Worm (Caenorhabditis elegans) whole organism, mixed stage, embryonic: ENCODE results near the gene ZK1307.9.

Experiments
- M03D4.4 ChIP-seq: sonication (generic microtip); optimal IDR thresholded peaks from 2 replicates; lab custom pipeline; 2017; ENCODE audit warnings: mild to moderate bottlenecking, missing genetic modification characterization, missing compliant biosample characterization
- bed-3 ChIP-seq: fragments of 200-800 bp; sonication (Bioruptor generic); optimal IDR thresholded peaks from 3 replicates; lab custom pipeline; 2018; ENCODE audit warnings: mild to moderate bottlenecking, missing genetic modification characterization, moderate library complexity, missing compliant biosample characterization
- blmp-1 ChIP-seq: fragments of 150-350 bp; optimal IDR thresholded peaks from 2 replicates; lab custom pipeline; 2014; ENCODE audit warnings: missing biosample characterization, missing genetic modification characterization
- ceh-39 ChIP-seq: fragments of 150-350 bp; optimal IDR thresholded peaks from 2 replicates; lab custom pipeline; 2014; ENCODE audit warnings: missing biosample characterization, missing genetic modification characterization
- ceh-43 ChIP-seq: fragments of 200-800 bp; sonication (Bioruptor generic); optimal IDR thresholded peaks from 2 replicates; lab custom pipeline; 2018; ENCODE audit warnings: mild to moderate bottlenecking, missing genetic modification characterization, moderate library complexity, missing compliant biosample characterization
- ceh-83 ChIP-seq: fragments of 200-800 bp; sonication (Bioruptor generic); optimal IDR thresholded peaks from 2 replicates; lab custom pipeline; 2018; ENCODE audit warnings: mild to moderate bottlenecking, missing genetic modification characterization, missing compliant biosample characterization
- ces-1 ChIP-seq: fragments of 150-350 bp; optimal IDR thresholded peaks from 2 replicates; lab custom pipeline; 2014; ENCODE audit warnings: missing biosample characterization, missing genetic modification reagents, missing genetic modification characterization
- cnd-1 ChIP-seq: fragments of 200-800 bp; sonication (Bioruptor generic); optimal IDR thresholded peaks from 2 replicates; lab custom pipeline; 2018; ENCODE audit warnings: mild to moderate bottlenecking, missing genetic modification characterization, missing compliant biosample characterization
- elt-1 ChIP-seq: sonication (generic microtip); optimal IDR thresholded peaks from 2 replicates; lab custom pipeline; 2017; ENCODE audit warnings: missing genetic modification characterization, mild to moderate bottlenecking, missing compliant biosample characterization, antibody characterized with exemption, moderate library complexity, borderline replicate concordance; ENCODE audit not compliant: insufficient read depth
- elt-3 ChIP-seq: fragments of 150-350 bp; optimal IDR thresholded peaks from 2 replicates; lab custom pipeline; 2014; ENCODE audit warnings: missing biosample characterization, missing genetic modification characterization
- flh-1 ChIP-seq: fragments of 200-800 bp; sonication (Bioruptor generic); optimal IDR thresholded peaks from 2 replicates; lab custom pipeline; 2018; ENCODE audit warnings: mild to moderate bottlenecking, missing genetic modification characterization, moderate library complexity, missing compliant biosample characterization
- ham-2 ChIP-seq: fragments of 200-800 bp; sonication (Bioruptor generic); optimal IDR thresholded peaks from 2 replicates; lab custom pipeline; 2018; ENCODE audit warnings: mild to moderate bottlenecking, missing genetic modification characterization, missing compliant biosample characterization
- hlh-1 ChIP-seq: fragments of 150-350 bp; optimal IDR thresholded peaks from 2 replicates; lab custom pipeline; 2014; ENCODE audit warnings: missing biosample characterization, missing genetic modification reagents, missing genetic modification characterization
- lin-13 ChIP-seq: fragments of 150-350 bp; optimal IDR thresholded peaks from 2 replicates; lab custom pipeline; 2014; ENCODE audit warnings: missing biosample characterization, missing genetic modification characterization
- lin-32 ChIP-seq: fragments of 200-800 bp; sonication (Bioruptor generic); optimal IDR thresholded peaks from 2 replicates; lab custom pipeline; 2018; ENCODE audit warnings: mild to moderate bottlenecking, missing genetic modification characterization, missing compliant biosample characterization
- lsy-2 ChIP-seq: fragments of 150-350 bp; optimal IDR thresholded peaks from 2 replicates; lab custom pipeline; 2014; ENCODE audit warnings: missing biosample characterization, missing genetic modification characterization
- mab-5 ChIP-seq: fragments of 150-350 bp; optimal IDR thresholded peaks from 2 replicates; lab custom pipeline; 2014; ENCODE audit warnings: missing biosample characterization, missing genetic modification characterization
- mep-1 ChIP-seq: fragments of 150-350 bp; optimal IDR thresholded peaks from 2 replicates; lab custom pipeline; 2017; ENCODE audit warnings: missing biosample characterization, missing genetic modification reagents, missing genetic modification characterization, inconsistent platforms
- mls-2 ChIP-seq: sonication (generic microtip); optimal IDR thresholded peaks from 2 replicates; lab custom pipeline; 2016; ENCODE audit warnings: mild to moderate bottlenecking, missing genetic modification characterization, moderate library complexity, missing compliant biosample characterization
- nhr-2 ChIP-seq: fragments of 150-350 bp; optimal IDR thresholded peaks from 2 replicates; lab custom pipeline; 2014; ENCODE audit warnings: missing biosample characterization, missing genetic modification characterization
- nhr-237 ChIP-seq: fragments of 150-350 bp; optimal IDR thresholded peaks from 2 replicates; lab custom pipeline; 2014; ENCODE audit warnings: missing biosample characterization, missing genetic modification characterization
- nhr-28 ChIP-seq: fragments of 150-350 bp; optimal IDR thresholded peaks from 2 replicates; lab custom pipeline; 2014; ENCODE audit warnings: missing biosample characterization, missing genetic modification characterization
- pha-4 ChIP-seq: fragments of 150-350 bp; optimal IDR thresholded peaks from 2 replicates; lab custom pipeline; 2018; ENCODE audit warnings: missing biosample characterization, missing genetic modification reagents, missing genetic modification characterization
- sem-2 ChIP-seq: fragments of 200-800 bp; sonication (Bioruptor generic); optimal IDR thresholded peaks from 2 replicates; lab custom pipeline; 2018; ENCODE audit warnings: mild to moderate bottlenecking, missing genetic modification characterization, missing compliant biosample characterization
- snpc-4 ChIP-seq: fragments of 150-350 bp; optimal IDR thresholded peaks from 2 replicates; lab custom pipeline; 2014; ENCODE audit warnings: missing biosample characterization, missing genetic modification characterization
- sptf-1 ChIP-seq: sonication (generic microtip); optimal IDR thresholded peaks from 2 replicates; lab custom pipeline; 2017; ENCODE audit warnings: mild to moderate bottlenecking, missing genetic modification characterization, moderate library complexity, missing compliant biosample characterization
- tbx-8 ChIP-seq: fragments of 200-800 bp; sonication (Bioruptor generic); optimal IDR thresholded peaks from 2 replicates; lab custom pipeline; 2018; ENCODE audit warnings: mild to moderate bottlenecking, missing genetic modification characterization, moderate library complexity, missing compliant biosample characterization
- unc-120 ChIP-seq: sonication (generic microtip); optimal IDR thresholded peaks from 2 replicates; lab custom pipeline; 2017; ENCODE audit warnings: missing genetic modification characterization, missing compliant biosample characterization; ENCODE audit not compliant: poor library complexity, severe bottlenecking
- unc-39 ChIP-seq: fragments of 150-350 bp; optimal IDR thresholded peaks from 2 replicates; lab custom pipeline; 2014; ENCODE audit warnings: missing biosample characterization, missing genetic modification characterization
- unc-62 ChIP-seq: fragments of 150-350 bp; optimal IDR thresholded peaks from 2 replicates; lab custom pipeline; 2014; ENCODE audit warnings: missing biosample characterization, missing genetic modification reagents, missing genetic modification characterization
- zip-8 ChIP-seq: fragments of 150-350 bp; optimal IDR thresholded peaks from 2 replicates; lab custom pipeline; 2014; ENCODE audit warnings: missing biosample characterization, missing genetic modification characterization

Gene ZK1307.9

ce11 chrII:9609296-9609695, 40.0 kb upstream of the ZK1307.9 start, which contains the start of gene pap-2:
Gene pap-2 (minus strand): TSS chrII:9609396.
- TF ChIP-seq nhr-2 (tag; lab: Kevin White, UChicago), result no peak
- TF ChIP-seq lsy-2, result no peak
- TF ChIP-seq pha-4 (tag; lab: Kevin White, UChicago), result no peak
- TF ChIP-seq lin-32 (GFP tag; lab: Kevin White, UChicago), result no peak
- no peak for TF ChIP-seq tbx-8 (GFP tag; lab: Kevin White, UChicago)
- no peak for TF ChIP-seq blmp-1
- TF ChIP-seq mab-5 (tag; lab: Kevin White, UChicago), result no peak
- no peak for TF ChIP-seq elt-1 (tag; lab: Kevin White, UChicago)
- no peak for TF ChIP-seq mep-1 (tag; lab: Kevin White, UChicago)
- no peak for TF ChIP-seq ceh-43 (GFP tag; lab: Kevin White, UChicago)
- no peak for TF ChIP-seq sptf-1 (tag; lab: Kevin White, UChicago)
- no peak for TF ChIP-seq ceh-83

- no peak for TF ChIP-seq zip-8
- no peak for TF ChIP-seq M03D4.4 (tag; lab: Kevin White, UChicago)
- no peak for TF ChIP-seq snpc-4
- no peak for TF ChIP-seq mls-2 (tag; lab: Kevin White, UChicago)
- TF ChIP-seq lin-32 (GFP tag; lab: Kevin White, UChicago), result no peak
- no peak for TF ChIP-seq lsy-2
- no peak for TF ChIP-seq mab-5 (tag; lab: Kevin White, UChicago)
- no peak for TF ChIP-seq ham-2 (GFP tag; lab: Kevin White, UChicago)
- TF ChIP-seq bed-3 (GFP tag; lab: Kevin White, UChicago), result no peak
- no peak for TF ChIP-seq nhr-28 (tag; lab: Kevin White, UChicago)
- no peak for TF ChIP-seq unc-39
- TF ChIP-seq ceh-39 (tag; lab: Kevin White, UChicago), result no peak
These were observed 37.9 kb upstream of the ZK1307.9 start, which contains the start of the genes T15H9.5 and T15H9.4 for ce11 chrII:9611347-9611923. Gene T15H9.5 (minus strand): TSS chrII:9611447. Gene T15H9.4 (plus strand): TSS chrII:9611873.

- TF ChIP-seq mls-2 (tag; lab: Kevin White, UChicago) (no peak), cnd-1 (no peak), tbx-8 (GFP tag; lab: Kevin White, UChicago) (no peak), unc-62 (GFP tag; lab: Kevin White, UChicago) (no peak), ces-1 (GFP tag; lab: Kevin White, UChicago) (no peak), ceh-83 (no peak), flh-1 (GFP tag; lab: Kevin White, UChicago) (no peak), hlh-1 (tag; lab: Kevin White, UChicago) (no peak), unc-120 (tag; lab: Kevin White, UChicago) (no peak), ceh-39 (tag; lab: Kevin White, UChicago) (no peak), sem-2 (no peak), unc-39 (no peak), nhr-237 (no peak), M03D4.4 (tag; lab: Kevin White, UChicago) (no peak), ceh-43 (GFP tag; lab: Kevin White, UChicago) (no peak), mep-1 (tag; lab: Kevin White, UChicago) (no peak), lin-13 (tag; lab: Kevin White, UChicago) (no peak), nhr-28 (tag; lab: Kevin White, UChicago) (no peak), elt-3 (no peak), sptf-1 (tag; lab: Kevin White, UChicago) (no peak)
These were observed 34.6 kb upstream of the ZK1307.9 start, which contains the start of gene hlh-6 for ce11 chrII:9614728-9615127. Gene hlh-6 (minus strand): TSS chrII:9614828.

- TF ChIP-seq sptf-1 (tag; lab: Kevin White, UChicago), result peak; percentile 2
- no peak for TF ChIP-seq mab-5 (tag; lab: Kevin White, UChicago)
These were observed 32.0 kb upstream of the ZK1307.9 start, which contains the start of gene hal-3 for ce11 chrII:9617039-9617901. Gene hal-3 (minus strand): TSS chrII:9617125.
